Worm (Caenorhabditis elegans): ENCODE measurements around the gene dach-1.

Gene dach-1

DNA sequence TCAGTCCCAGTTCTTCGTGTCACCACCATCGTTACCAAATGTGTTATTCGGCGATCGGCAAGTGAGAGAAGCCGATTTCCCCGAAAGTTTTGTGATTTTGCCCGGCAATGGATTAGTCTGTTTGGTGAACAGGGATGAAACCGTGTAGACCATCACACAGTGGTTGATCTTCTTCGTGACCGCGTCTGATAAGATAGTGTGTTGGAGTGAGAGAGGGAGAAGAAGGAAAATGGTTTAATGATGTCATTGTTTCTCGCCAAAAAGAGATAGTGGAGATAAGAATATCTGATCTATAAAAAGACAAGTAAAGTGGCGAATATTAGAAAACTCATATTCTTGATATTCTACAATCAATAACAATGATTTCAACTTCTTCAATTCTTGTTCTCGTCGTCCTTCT, 30.0 kb downstream of the dach-1 start, which contains the start of gene nlp-31:
TSS of gene nlp-31 (plus strand) at position 237 of the 400 bp plus-strand sequence.
- TF ChIP-seq pbrm-1 (GFP tag; IDR thresholded peaks at IDR 0.05) (no peak), lin-40 (tag; optimal IDR thresholded peaks at IDR 0.05) (no peak), tbp1 (GFP tag; optimal IDR thresholded peaks at IDR 0.05) (no peak), ceh-58 (GFP tag; IDR thresholded peaks at IDR 0.05) (no peak), snpc-1.1 (tag; optimal IDR thresholded peaks at IDR 0.05; ENCODE audit: insufficient read depth) (no peak), mel-28 (tag; optimal IDR thresholded peaks at IDR 0.05; ENCODE audit: borderline replicate concordance) (no peak), nhr-179 (tag; optimal IDR thresholded peaks at IDR 0.05) (no peak), atf-7 (tag; optimal IDR thresholded peaks at IDR 0.05) (no peak), let-526 (GFP tag; IDR thresholded peaks at IDR 0.05) (no peak), ztf-6 (GFP tag; IDR thresholded peaks at IDR 0.05) (no peak; the same call in 1 of the 2 replicates), Y53G8AR.9 (GFP tag; conservative IDR thresholded peaks at IDR 0.05) (no peak)

DNA sequence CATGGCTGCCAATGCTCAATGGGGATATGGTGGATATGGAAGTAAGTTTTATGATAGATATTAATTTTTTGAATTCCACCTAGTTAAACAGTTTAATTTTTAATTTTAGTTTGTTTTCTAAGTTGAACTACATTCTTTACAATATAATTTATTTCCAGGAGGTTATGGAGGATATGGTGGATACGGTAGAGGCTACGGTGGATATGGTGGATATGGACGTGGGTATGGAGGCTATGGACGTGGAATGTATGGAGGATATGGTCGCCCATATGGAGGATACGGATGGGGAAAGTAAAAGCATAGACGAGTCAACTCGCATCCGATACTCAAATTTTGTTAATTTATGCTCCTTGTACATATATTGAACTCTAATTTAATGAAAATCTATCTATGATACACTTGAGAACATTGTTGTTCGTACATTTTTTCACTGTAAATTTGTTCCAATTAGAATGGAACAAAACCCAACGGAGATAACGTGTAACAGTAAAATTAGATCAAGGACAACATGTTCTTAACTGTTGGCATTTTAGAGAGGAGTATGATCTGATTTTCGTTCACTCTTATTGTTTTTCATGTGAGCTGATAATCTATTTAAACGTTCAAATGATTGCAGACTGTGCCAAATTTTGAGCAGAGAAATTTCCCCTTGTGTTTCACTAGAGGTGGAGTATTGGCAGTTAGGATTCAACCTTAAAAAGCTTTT, 30.6 kb downstream of the dach-1 start:
- TF ChIP-seq hrde-1 (tag; optimal IDR thresholded peaks at IDR 0.05; ENCODE audit: borderline replicate concordance) (no peak), bed-2 (GFP tag; IDR thresholded peaks at IDR 0.05) (no peak), nhr-120 (GFP tag; IDR thresholded peaks at IDR 0.05) (no peak), attf-5 (GFP tag; optimal IDR thresholded peaks at IDR 0.05) (no peak), hlh-26 (GFP tag; conservative IDR thresholded peaks at IDR 0.05) (no peak), hmg-20 (GFP tag; IDR thresholded peaks at IDR 0.05) (no peak), let-607 (tag; optimal IDR thresholded peaks at IDR 0.05) (no peak), snpc-1.3 (tag; optimal IDR thresholded peaks at IDR 0.05; ENCODE audit: insufficient read depth) (no peak), Y56A3A.18 (GFP tag; IDR thresholded peaks at IDR 0.05) (no peak), snpc-1.1 (tag; optimal IDR thresholded peaks at IDR 0.05; ENCODE audit: insufficient read depth) (no peak)

DNA sequence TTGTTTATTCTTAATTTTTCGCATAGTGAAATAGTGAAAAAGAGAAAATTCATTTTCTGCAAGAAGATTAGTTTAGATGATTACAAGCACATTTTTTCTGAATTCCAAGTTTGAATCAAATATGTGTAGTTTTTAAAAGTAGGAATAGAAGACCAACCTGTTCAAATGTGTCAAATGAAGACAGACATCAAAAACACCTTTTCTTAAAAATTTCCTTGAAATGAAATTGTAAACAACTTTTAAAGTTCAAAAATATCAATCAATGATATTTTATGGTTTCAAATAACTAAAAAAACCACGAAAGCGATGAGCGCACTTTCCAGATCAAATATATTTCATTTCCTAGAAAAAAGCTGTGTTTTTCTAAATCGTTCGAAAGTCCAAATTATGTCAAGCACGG, 31.9 kb downstream of the dach-1 start, which contains the start of gene nlp-30:
TSS of gene nlp-30 (plus strand) at position 301 of the 400 bp plus-strand sequence.
- TF ChIP-seq lsy-27 (tag; optimal IDR thresholded peaks at IDR 0.05; ENCODE audit: borderline replicate concordance, insufficient read depth) (no peak), athp-1 (tag; optimal IDR thresholded peaks at IDR 0.05) (no peak), F10E7.11 (tag; optimal IDR thresholded peaks at IDR 0.05) (no peak), nhr-90 (tag; optimal IDR thresholded peaks at IDR 0.05) (no peak), lin-40 (tag; optimal IDR thresholded peaks at IDR 0.05) (no peak), D2030.7 (GFP tag; IDR thresholded peaks at IDR 0.05) (no peak), rec-8 (tag; optimal IDR thresholded peaks at IDR 0.05) (no peak), lin-54 (GFP tag; optimal IDR thresholded peaks at IDR 0.05) (no peak), ztf-26 (tag; optimal IDR thresholded peaks at IDR 0.05) (no peak), ekl-4 (GFP tag; IDR thresholded peaks at IDR 0.05) (no peak), sea-2 (GFP tag; IDR thresholded peaks at IDR 0.05) (no peak), ztf-18 (tag; optimal IDR thresholded peaks at IDR 0.05) (no peak)

DNA sequence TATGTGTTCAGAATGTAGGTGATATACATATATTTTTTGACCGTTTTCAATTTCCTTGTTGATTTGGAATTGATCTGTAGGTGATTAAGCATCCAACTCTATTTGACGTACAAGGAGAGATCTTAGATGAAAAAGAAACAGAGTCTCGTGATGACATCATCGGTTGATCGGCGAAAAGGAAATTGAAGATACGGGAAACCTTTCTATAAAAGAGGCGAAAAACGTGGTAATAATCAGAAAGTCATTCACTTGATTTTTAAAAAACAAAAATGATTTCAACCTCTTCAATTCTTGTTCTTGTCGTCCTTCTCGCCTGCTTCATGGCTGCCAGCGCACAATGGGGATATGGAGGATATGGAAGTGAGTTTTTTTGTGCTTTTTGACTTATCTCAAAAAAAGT, 34.4 kb downstream of the dach-1 start, which contains the start of gene nlp-29:
TSS of gene nlp-29 (plus strand) at position 248 of the 400 bp plus-strand sequence.
- no peak for TF ChIP-seq hsf-1 (GFP tag; IDR thresholded peaks at IDR 0.05)
- no peak for TF ChIP-seq madf-6 (GFP tag; IDR thresholded peaks at IDR 0.05)
- no peak for TF ChIP-seq F33H1.4 (GFP tag; IDR thresholded peaks at IDR 0.05)
- no peak for TF ChIP-seq F37B4.10 (GFP tag; IDR thresholded peaks at IDR 0.05)
- TF ChIP-seq ceh-27 (GFP tag; optimal IDR thresholded peaks at IDR 0.05), result no peak
- no peak for TF ChIP-seq nfya-2 (GFP tag; IDR thresholded peaks at IDR 0.05)
- TF ChIP-seq snpc-1.1 (tag; optimal IDR thresholded peaks at IDR 0.05; ENCODE audit: insufficient read depth), result no peak
- TF ChIP-seq B0019.2 (GFP tag; conservative IDR thresholded peaks at IDR 0.05), result no peak
- no peak for TF ChIP-seq madf-10 (tag; optimal IDR thresholded peaks at IDR 0.05)
- no peak for TF ChIP-seq dpff-1 (tag; optimal IDR thresholded peaks at IDR 0.05)
- TF ChIP-seq ama-1 (optimal IDR thresholded peaks at IDR 0.05), result no peak
- TF ChIP-seq ama-1 (GFP tag; optimal IDR thresholded peaks at IDR 0.05), result no peak
- TF ChIP-seq rec-8 (tag; optimal IDR thresholded peaks at IDR 0.05), result no peak
- TF ChIP-seq ZK185.1 (tag; optimal IDR thresholded peaks at IDR 0.05; ENCODE audit: poor library complexity, severe bottlenecking), result no peak
- TF ChIP-seq nhr-179 (tag; optimal IDR thresholded peaks at IDR 0.05), result no peak
- TF ChIP-seq attf-6 (GFP tag; IDR thresholded peaks at IDR 0.05), result no peak
